Fruit fly (Drosophila melanogaster) whole organism, embryonic: ENCODE measurements around the gene Bet3.

Experiments used
- Bgb ChIP-seq: fragments of 200-800 bp; sonication (Bioruptor generic); IDR thresholded peaks from 2 replicates; pipeline ENCODE4 v1.3.6; 2022; ENCODE audit warnings: missing biosample characterization, missing genetic modification characterization; ENCODE audit not compliant: partially characterized antibody
- CG10147 ChIP-seq: fragments of 200-800 bp; sonication (Bioruptor generic); optimal IDR thresholded peaks from 2 replicates; lab custom pipeline; 2019; ENCODE audit warnings: missing biosample characterization, mild to moderate bottlenecking, missing genetic modification characterization, moderate library complexity
- CG1024 ChIP-seq: fragments of 200-800 bp; sonication (Bioruptor generic); IDR thresholded peaks from 2 replicates; pipeline ENCODE4 v1.3.6; 2022; ENCODE audit warnings: missing biosample characterization, missing genetic modification characterization
- CG10431 ChIP-seq: fragments of 200-800 bp; sonication (Bioruptor generic); optimal IDR thresholded peaks from 3 replicates; lab custom pipeline; 2018; ENCODE audit warnings: missing biosample characterization, mild to moderate bottlenecking, missing genetic modification characterization
- CG12071 ChIP-seq: fragments of 200-800 bp; sonication (Bioruptor generic); optimal IDR thresholded peaks from 3 replicates; lab custom pipeline; 2018; ENCODE audit warnings: missing biosample characterization, mild to moderate bottlenecking, missing genetic modification characterization
- CG12155 ChIP-seq: fragments of 200-800 bp; sonication (Bioruptor generic); optimal IDR thresholded peaks from 3 replicates; lab custom pipeline; 2016; ENCODE audit warnings: missing biosample characterization, missing genetic modification characterization
- CG15011 ChIP-seq: fragments of 200-800 bp; sonication (Bioruptor generic); optimal IDR thresholded peaks from 3 replicates; lab custom pipeline; 2018; ENCODE audit warnings: missing biosample characterization, mild to moderate bottlenecking, missing genetic modification characterization
- CG16813 ChIP-seq: fragments of 200-800 bp; sonication (Bioruptor generic); IDR thresholded peaks from 3 replicates; pipeline ENCODE4 v1.3.6; 2022; ENCODE audit warnings: missing biosample characterization, missing genetic modification characterization; ENCODE audit not compliant: partially characterized antibody
- CG17359 ChIP-seq: fragments of 200-800 bp; sonication (Bioruptor generic); optimal IDR thresholded peaks from 3 replicates; lab custom pipeline; 2018; ENCODE audit warnings: missing biosample characterization, mild to moderate bottlenecking, missing genetic modification characterization, moderate library complexity
- CG18262 ChIP-seq: fragments of 200-800 bp; optimal IDR thresholded peaks from 3 replicates; lab custom pipeline; 2019; ENCODE audit warnings: missing biosample characterization, mild to moderate bottlenecking, missing genetic modification characterization, moderate library complexity
- CG2129 ChIP-seq: fragments of 200-800 bp; sonication (Bioruptor generic); IDR thresholded peaks from 2 replicates; pipeline ENCODE4 v1.3.6; 2022; ENCODE audit warnings: missing biosample characterization, missing genetic modification characterization; ENCODE audit not compliant: partially characterized antibody
- CG2678 ChIP-seq: fragments of 200-800 bp; sonication (Bioruptor generic); optimal IDR thresholded peaks from 3 replicates; lab custom pipeline; 2019; ENCODE audit warnings: missing biosample characterization, mild to moderate bottlenecking, missing genetic modification characterization, moderate library complexity
- CG4282 ChIP-seq: fragments of 200-800 bp; sonication (Bioruptor generic); optimal IDR thresholded peaks from 2 replicates; lab custom pipeline; 2016; ENCODE audit warnings: missing biosample characterization, missing genetic modification characterization
- CG4707 ChIP-seq: fragments of 200-800 bp; sonication (Bioruptor generic); optimal IDR thresholded peaks from 2 replicates; lab custom pipeline; 2018; ENCODE audit warnings: missing biosample characterization, mild to moderate bottlenecking, missing genetic modification characterization, moderate library complexity
- CG6683 ChIP-seq: fragments of 200-800 bp; sonication (Bioruptor generic); optimal IDR thresholded peaks from 2 replicates; lab custom pipeline; 2017; ENCODE audit warnings: missing biosample characterization, mild to moderate bottlenecking, missing genetic modification characterization, missing genetic modification reagents
- CG8924 ChIP-seq: fragments of 200-800 bp; optimal IDR thresholded peaks from 3 replicates; lab custom pipeline; 2019; ENCODE audit warnings: missing biosample characterization, mild to moderate bottlenecking, missing genetic modification characterization, moderate library complexity
- CG8944 ChIP-seq: fragments of 200-800 bp; sonication (Bioruptor generic); optimal IDR thresholded peaks from 3 replicates; lab custom pipeline; 2016; ENCODE audit warnings: missing biosample characterization, missing genetic modification characterization
- CrebB ChIP-seq: fragments of 200-800 bp; sonication (Bioruptor generic); optimal IDR thresholded peaks from 3 replicates; lab custom pipeline; 2018; ENCODE audit warnings: missing biosample characterization, mild to moderate bottlenecking, missing genetic modification characterization
- E2f1 ChIP-seq: fragments of 200-800 bp; sonication (Bioruptor generic); IDR thresholded peaks from 2 replicates; pipeline ENCODE4 v1.3.6; 2022; ENCODE audit warnings: missing biosample characterization, missing genetic modification characterization
- Eip74EF ChIP-seq, 2 experiments: fragments of 200-800 bp in 1 of 2; fragments of >200 bp in 1 of 2; sonication (Bioruptor generic) in 1 of 2; optimal IDR thresholded peaks; 2 replicates each; lab custom pipeline; 2017 to 2019; ENCODE audit warnings: missing biosample characterization in 2 of 2, missing genetic modification characterization in 2 of 2, mild to moderate bottlenecking in 1 of 2, moderate library complexity in 1 of 2
- Elba2 ChIP-seq: fragments of 200-800 bp; sonication (Bioruptor generic); optimal IDR thresholded peaks from 3 replicates; lab custom pipeline; 2016; ENCODE audit warnings: missing biosample characterization, missing genetic modification characterization
- Ets97D ChIP-seq: fragments of 200-800 bp; sonication (Bioruptor generic); optimal IDR thresholded peaks from 3 replicates; lab custom pipeline; 2016; ENCODE audit warnings: missing biosample characterization, missing genetic modification characterization
- HHEX ChIP-seq: fragments of 200-800 bp; sonication (Bioruptor generic); optimal IDR thresholded peaks from 3 replicates; lab custom pipeline; 2017; ENCODE audit warnings: missing biosample characterization, mild to moderate bottlenecking, missing genetic modification characterization, missing genetic modification reagents
- Hmx ChIP-seq: fragments of 200-800 bp; sonication (Bioruptor generic); optimal IDR thresholded peaks from 2 replicates; lab custom pipeline; 2016; ENCODE audit warnings: missing biosample characterization, missing genetic modification characterization
- Hr3 ChIP-seq: fragments of 200-800 bp; sonication (Bioruptor generic); optimal IDR thresholded peaks from 3 replicates; lab custom pipeline; 2016; ENCODE audit warnings: missing biosample characterization, missing genetic modification characterization
- Hr51 ChIP-seq, 2 experiments: fragments of 200-800 bp; sonication (Bioruptor generic); optimal IDR thresholded peaks; 2 replicates in 1 of 2; 3 replicates in 1 of 2; lab custom pipeline; 2016 to 2018; ENCODE audit warnings: missing biosample characterization in 2 of 2, missing genetic modification characterization in 2 of 2, mild to moderate bottlenecking in 1 of 2, moderate library complexity in 1 of 2
- Kr ChIP-seq: fragments of 200-800 bp; sonication (Bioruptor generic); optimal IDR thresholded peaks from 2 replicates; lab custom pipeline; 2017; ENCODE audit warnings: missing biosample characterization, mild to moderate bottlenecking, missing genetic modification characterization
- Mad ChIP-seq: fragments of 200-800 bp; sonication (Bioruptor generic); optimal IDR thresholded peaks from 2 replicates; lab custom pipeline; 2016; ENCODE audit warnings: missing biosample characterization, missing genetic modification characterization
- Ptx1 ChIP-seq: fragments of 200-800 bp; sonication (Bioruptor generic); IDR thresholded peaks from 2 replicates; pipeline ENCODE4 v1.3.6; 2022; ENCODE audit warnings: missing biosample characterization, missing genetic modification characterization
- Trl ChIP-seq, 3 experiments: fragments of >200 bp in 2 of 3; fragments of 200-800 bp in 1 of 3; sonication (Bioruptor generic) in 1 of 3; optimal IDR thresholded peaks; 2 replicates in 1 of 3; 3 replicates in 2 of 3; lab custom pipeline; 2016 to 2017; ENCODE audit warnings: missing biosample characterization in 1 of 3, missing genetic modification characterization in 1 of 3
- YL-1 ChIP-seq: fragments of 200-800 bp; sonication (Bioruptor generic); optimal IDR thresholded peaks from 3 replicates; lab custom pipeline; 2017; ENCODE audit warnings: missing biosample characterization, mild to moderate bottlenecking, missing genetic modification characterization
- al ChIP-seq: fragments of 200-800 bp; sonication (Bioruptor generic); IDR thresholded peaks from 2 replicates; pipeline ENCODE4 v1.3.6; 2022; ENCODE audit warnings: missing biosample characterization, missing genetic modification characterization
- az2 ChIP-seq: fragments of 200-800 bp; sonication (Bioruptor generic); optimal IDR thresholded peaks from 3 replicates; lab custom pipeline; 2016; ENCODE audit warnings: missing biosample characterization, missing genetic modification characterization
- bigmax ChIP-seq: fragments of 200-800 bp; sonication (Bioruptor generic); optimal IDR thresholded peaks from 2 replicates; lab custom pipeline; 2018; ENCODE audit warnings: missing biosample characterization, mild to moderate bottlenecking, missing genetic modification characterization
- bowl ChIP-seq: fragments of 200-800 bp; sonication (Bioruptor generic); IDR thresholded peaks from 2 replicates; pipeline ENCODE4 v1.3.6; 2022; ENCODE audit warnings: missing biosample characterization, missing genetic modification characterization
- cas ChIP-seq: fragments of 200-800 bp; sonication (Bioruptor generic); IDR thresholded peaks from 2 replicates; pipeline ENCODE4 v1.3.6; 2022; ENCODE audit warnings: missing biosample characterization, missing genetic modification characterization
- chinmo ChIP-seq: fragments of 200-800 bp; sonication (Bioruptor generic); IDR thresholded peaks from 4 replicates; pipeline ENCODE4 v1.3.6; 2022; ENCODE audit warnings: missing biosample characterization, missing genetic modification characterization; ENCODE audit not compliant: partially characterized antibody
- gce ChIP-seq: fragments of 200-800 bp; sonication (Bioruptor generic); IDR thresholded peaks from 3 replicates; pipeline ENCODE4 v1.3.6; 2022; ENCODE audit warnings: missing biosample characterization, missing genetic modification characterization
- ham ChIP-seq: fragments of 200-800 bp; sonication (Bioruptor generic); IDR thresholded peaks from 2 replicates; pipeline ENCODE4 v1.3.6; 2022; ENCODE audit warnings: missing biosample characterization, missing genetic modification characterization
- kah ChIP-seq: fragments of 200-800 bp; sonication (Bioruptor generic); optimal IDR thresholded peaks from 2 replicates; lab custom pipeline; 2018; ENCODE audit warnings: missing biosample characterization, mild to moderate bottlenecking, missing genetic modification characterization
- lbe ChIP-seq: fragments of 200-800 bp; sonication (Bioruptor generic); optimal IDR thresholded peaks from 2 replicates; lab custom pipeline; 2016; ENCODE audit warnings: missing biosample characterization, mild to moderate bottlenecking, missing genetic modification characterization
- pb ChIP-seq: fragments of 200-800 bp; sonication (Bioruptor generic); optimal IDR thresholded peaks from 3 replicates; lab custom pipeline; 2016; ENCODE audit warnings: missing biosample characterization, missing genetic modification characterization
- pho ChIP-seq: fragments of 200-800 bp; sonication (Bioruptor generic); optimal IDR thresholded peaks from 2 replicates; lab custom pipeline; 2016; ENCODE audit warnings: missing biosample characterization, missing genetic modification characterization
- phol ChIP-seq: fragments of 200-800 bp; sonication (Bioruptor generic); optimal IDR thresholded peaks from 3 replicates; lab custom pipeline; 2018; ENCODE audit warnings: missing biosample characterization, mild to moderate bottlenecking, missing genetic modification characterization, moderate library complexity
- prd ChIP-seq, 3 experiments: fragments of >200 bp in 2 of 3; fragments of 200-800 bp in 1 of 3; sonication (Bioruptor generic) in 1 of 3; optimal IDR thresholded peaks in 2 of 3; IDR thresholded peaks in 1 of 3; 2 replicates in 2 of 3; 3 replicates in 1 of 3; pipeline versions ENCODE4 v1.3.6 to Lab custom; 2017 to 2022; ENCODE audit warnings: missing biosample characterization in 1 of 3, missing genetic modification characterization in 1 of 3
- pzg ChIP-seq: fragments of 200-800 bp; sonication (Bioruptor generic); optimal IDR thresholded peaks from 3 replicates; lab custom pipeline; 2018; ENCODE audit warnings: missing biosample characterization, mild to moderate bottlenecking, missing genetic modification characterization, moderate library complexity
- sens ChIP-seq: fragments of 200-800 bp; sonication (Bioruptor generic); peaks from one replicate; lab custom pipeline; 2016; ENCODE audit warnings: missing biosample characterization, missing genetic modification characterization
- sima ChIP-seq: fragments of 200-800 bp; sonication (Bioruptor generic); optimal IDR thresholded peaks from 2 replicates; lab custom pipeline; 2016; ENCODE audit warnings: missing biosample characterization, missing genetic modification characterization
- tx ChIP-seq: fragments of 200-800 bp; sonication (Bioruptor generic); optimal IDR thresholded peaks from 2 replicates; lab custom pipeline; 2016; ENCODE audit warnings: missing biosample characterization, missing genetic modification characterization

Gene Bet3

DNA sequence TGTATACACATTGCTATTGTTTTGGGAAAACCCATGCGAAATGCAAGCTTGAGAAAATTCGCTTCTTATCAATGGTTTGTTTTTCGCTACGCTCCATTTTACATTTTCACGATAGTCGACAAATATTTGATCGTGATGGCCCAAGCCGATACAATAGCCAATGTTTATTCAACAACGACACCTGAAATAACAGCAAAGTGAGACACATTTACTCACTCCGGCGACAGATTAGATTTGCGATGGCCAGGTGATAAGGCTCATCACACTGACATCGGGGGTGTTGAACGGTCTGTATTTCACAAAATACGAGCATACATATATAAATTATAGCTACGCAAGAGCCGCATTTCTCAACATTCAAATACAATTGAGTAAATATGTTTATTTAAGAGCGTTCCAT, 44.9 kb downstream of the Bet3 start (continued):
- TF ChIP-seq kah (peak; percentile 68), chinmo (no peak), sima (GFP tag; lab: Kevin White, UChicago) (no peak), Ets97D (GFP tag; lab: Kevin White, UChicago) (no peak), Hr3 (no peak), CG4282 (GFP tag; lab: Kevin White, UChicago) (no peak), CG2129 (GFP tag; lab: Robert Waterston, UW) (no peak), Hr51 (GFP tag; optimal IDR thresholded peaks at IDR 0.05; lab: Kevin White, UChicago) (peak in 1 of 2 experiments; percentile 30), Eip74EF (GFP tag; optimal IDR thresholded peaks at IDR 0.05; lab: Kevin White, UChicago) (no peak), cas (GFP tag; lab: Robert Waterston, UW) (peak; percentile 64; the same call in 1 of the 2 replicates), CrebB (tag; lab: Kevin White, UChicago) (peak; percentile 76), CG10431 (GFP tag; lab: Kevin White, UChicago) (no peak), CG8944 (GFP tag; lab: Kevin White, UChicago) (no peak), pzg (GFP tag; lab: Kevin White, UChicago) (peak; percentile 18), CG4707 (GFP tag; lab: Kevin White, UChicago) (peak; percentile 34), E2f1 (GFP tag; lab: Robert Waterston, UW) (peak; percentile 24; the same call in 1 of the 2 replicates), Ptx1 (GFP tag; lab: Robert Waterston, UW) (peak; percentile 26; the same call in 1 of the 2 replicates), az2 (GFP tag; lab: Kevin White, UChicago) (no peak), Bgb (GFP tag; lab: Robert Waterston, UW) (no peak), CG1024 (GFP tag; lab: Robert Waterston, UW) (peak; percentile 41; the same call in 1 of the 2 replicates), CG10147 (GFP tag; lab: Kevin White, UChicago) (peak; percentile 63), prd (optimal IDR thresholded peaks at IDR 0.05; lab: Kevin White, UChicago) (no peak), prd (GFP tag; IDR thresholded peaks at IDR 0.05; lab: Robert Waterston, UW) (no peak), bowl (GFP tag; lab: Robert Waterston, UW) (no peak), bigmax (GFP tag; lab: Kevin White, UChicago) (peak; percentile 27), CG16813 (no peak), Mad (GFP tag; lab: Kevin White, UChicago) (no peak), lbe (GFP tag; lab: Kevin White, UChicago) (peak; percentile 16), ham (GFP tag; lab: Robert Waterston, UW) (peak; percentile 31; the same call in 1 of the 2 replicates), CG18262 (tag; lab: Kevin White, UChicago) (peak; percentile 46), phol (tag; lab: Kevin White, UChicago) (no peak), al (GFP tag; lab: Robert Waterston, UW) (0 out of 2 replicates have a peak, but pooled peaks have one; percentile 18), Kr (GFP tag; lab: Kevin White, UChicago) (peak; percentile 2), YL-1 (GFP tag; lab: Kevin White, UChicago) (peak; percentile 30), Elba2 (no peak), CG8924 (peak; percentile 25), CG2678 (tag; lab: Kevin White, UChicago) (peak; percentile 87), Trl (optimal IDR thresholded peaks at IDR 0.05; lab: Kevin White, UChicago) (no peak), Trl (GFP tag; optimal IDR thresholded peaks at IDR 0.05; lab: Kevin White, UChicago) (peak; percentile 70), gce (GFP tag; lab: Robert Waterston, UW) (no peak), pb (no peak), HHEX (GFP tag; lab: Kevin White, UChicago) (peak; percentile 89), pho (GFP tag; lab: Kevin White, UChicago) (peak; percentile 43), CG12155 (GFP tag; lab: Kevin White, UChicago) (no peak), CG15011 (GFP tag; lab: Kevin White, UChicago) (peak; percentile 87), tx (GFP tag; lab: Kevin White, UChicago) (no peak), sens (GFP tag; lab: Kevin White, UChicago) (peak; percentile 52), CG6683 (GFP tag; lab: Kevin White, UChicago) (peak; percentile 81), CG17359 (peak; percentile 78), Hmx (GFP tag; lab: Kevin White, UChicago) (no peak), CG12071 (GFP tag; lab: Kevin White, UChicago) (peak; percentile 94)
